Worm (Caenorhabditis elegans) whole organism, L4 larva: ENCODE measurements around the gene cyp-33D1.
A peak's percentile ranks its signal among the peaks of the same experiment; 100 is the strongest.

Experiments used
- hlh-30 ChIP-seq: sonication (generic microtip); optimal IDR thresholded peaks from 2 replicates; lab custom pipeline; 2017; ENCODE audit warnings: antibody characterized with exemption, mild to moderate bottlenecking, missing genetic modification characterization, missing compliant biosample characterization; ENCODE audit not compliant: insufficient read depth
- unc-62 ChIP-seq, 3 experiments: fragments of 150-350 bp in 1 of 3; sonication (generic microtip); optimal IDR thresholded peaks in 2 of 3; peaks in 1 of 3; 1 replicate in 1 of 3; 2 replicates in 2 of 3; lab custom pipeline; 2014 to 2017; ENCODE audit warnings: missing biosample characterization in 3 of 3, missing genetic modification characterization in 3 of 3, missing genetic modification reagents in 3 of 3, missing genotype in 1 of 3

ce11 chrV:16213323-16213722 is 37.7 kb upstream of the cyp-33D1 start:
- TF ChIP-seq unc-62 (GFP tag; optimal IDR thresholded peaks at IDR 0.05 in 1 of 2; lab: Kevin White, UChicago) (peak in 1 of 2 experiments; percentile 82), unc-62 (tag; optimal IDR thresholded peaks at IDR 0.05; lab: Kevin White, UChicago) (no peak), hlh-30 (tag; lab: Kevin White, UChicago) (peak; percentile 41)
